Worm (Caenorhabditis elegans) whole organism, late embryonic: ENCODE data around the gene ced-6.

Experiments
- ahr-1 ChIP-seq: sonication (generic microtip); optimal IDR thresholded peaks from 2 replicates; lab custom pipeline; 2016; ENCODE audit warnings: missing genetic modification characterization, missing compliant biosample characterization
- ama-1 ChIP-seq: fragments of 150-350 bp; optimal IDR thresholded peaks from 2 replicates; lab custom pipeline; 2014
- ceh-22 ChIP-seq: sonication (generic microtip); optimal IDR thresholded peaks from 2 replicates; lab custom pipeline; 2017; ENCODE audit warnings: missing biosample characterization, missing genetic modification characterization
- ceh-31 ChIP-seq: sonication (generic microtip); optimal IDR thresholded peaks from 2 replicates; lab custom pipeline; 2016; ENCODE audit warnings: missing genetic modification characterization, missing compliant biosample characterization
- dmd-4 ChIP-seq: sonication (generic microtip); optimal IDR thresholded peaks from 2 replicates; lab custom pipeline; 2016; ENCODE audit warnings: borderline replicate concordance, missing genetic modification characterization, missing compliant biosample characterization
- ets-4 ChIP-seq: sonication (generic microtip); optimal IDR thresholded peaks from 2 replicates; lab custom pipeline; 2016; ENCODE audit warnings: missing genetic modification characterization, missing compliant biosample characterization
- fkh-10 ChIP-seq: fragments of 150-350 bp; optimal IDR thresholded peaks from 2 replicates; lab custom pipeline; 2014; ENCODE audit warnings: missing biosample characterization, missing genetic modification reagents, missing genetic modification characterization
- hlh-6 ChIP-seq: sonication (generic microtip); optimal IDR thresholded peaks from 2 replicates; lab custom pipeline; 2016; ENCODE audit warnings: missing genotype, missing genetic modification characterization, missing compliant biosample characterization
- hlh-8 ChIP-seq: sonication (generic microtip); optimal IDR thresholded peaks from 2 replicates; lab custom pipeline; 2016; ENCODE audit warnings: missing genotype, missing genetic modification characterization, missing compliant biosample characterization
- lin-11 ChIP-seq: fragments of 200-800 bp; sonication (Bioruptor generic); optimal IDR thresholded peaks from 2 replicates; lab custom pipeline; 2018; ENCODE audit warnings: mild to moderate bottlenecking, missing genetic modification characterization, missing compliant biosample characterization
- nhr-11 ChIP-seq: fragments of 150-350 bp; optimal IDR thresholded peaks from 2 replicates; lab custom pipeline; 2014; ENCODE audit warnings: missing biosample characterization, missing genetic modification characterization
- pha-4 ChIP-seq: fragments of 150-350 bp; optimal IDR thresholded peaks from 2 replicates; lab custom pipeline; 2018; ENCODE audit warnings: missing biosample characterization, missing genetic modification reagents, missing genetic modification characterization
- syd-9 ChIP-seq: sonication (generic microtip); optimal IDR thresholded peaks from 2 replicates; lab custom pipeline; 2016; ENCODE audit warnings: mild to moderate bottlenecking, missing genetic modification characterization, moderate library complexity, missing compliant biosample characterization
- unc-86 ChIP-seq: sonication (generic microtip); optimal IDR thresholded peaks from 2 replicates; lab custom pipeline; 2016; ENCODE audit warnings: missing genetic modification characterization, missing compliant biosample characterization

ce11 chrIII:5632426-5632976 lies 36.9 kb downstream of the ced-6 start:
- TF ChIP-seq ceh-31 (tag; lab: Kevin White, UChicago) (no peak), dmd-4 (tag; lab: Kevin White, UChicago) (no peak), ama-1 (no peak), ceh-22 (tag; lab: Kevin White, UChicago) (no peak), ets-4 (no peak), ahr-1 (tag; lab: Kevin White, UChicago) (no peak), hlh-8 (tag; lab: Kevin White, UChicago) (no peak), unc-86 (no peak), hlh-6 (tag; lab: Kevin White, UChicago) (no peak), fkh-10 (no peak), syd-9 (tag; lab: Kevin White, UChicago) (no peak), nhr-11 (tag; lab: Kevin White, UChicago) (no peak), lin-11 (tag; lab: Kevin White, UChicago) (no peak), pha-4 (tag; lab: Kevin White, UChicago) (no peak)
